Fruit fly (Drosophila melanogaster) whole organism, prepupa: ENCODE results near the gene BCAS2.

Experiments used
- CG10669 ChIP-seq: fragments of 200-800 bp; sonication (Bioruptor generic); optimal IDR thresholded peaks from 3 replicates; lab custom pipeline; 2018; ENCODE audit warnings: missing biosample characterization, mild to moderate bottlenecking, missing genetic modification characterization, moderate library complexity
- CG6792 ChIP-seq: fragments of 200-800 bp; sonication (Bioruptor generic); optimal IDR thresholded peaks from 3 replicates; lab custom pipeline; 2016; ENCODE audit warnings: missing biosample characterization, missing genetic modification characterization
- Smox ChIP-seq: fragments of 200-800 bp; sonication (Bioruptor generic); optimal IDR thresholded peaks from 3 replicates; lab custom pipeline; 2016; ENCODE audit warnings: missing biosample characterization, missing genetic modification characterization
- dsx ChIP-seq: fragments of 200-800 bp; optimal IDR thresholded peaks from 3 replicates; lab custom pipeline; 2019; ENCODE audit warnings: missing biosample characterization, mild to moderate bottlenecking, missing genetic modification characterization, moderate library complexity; ENCODE audit not compliant: poor library complexity, severe bottlenecking
- lz ChIP-seq: fragments of 200-800 bp; sonication (Bioruptor generic); optimal IDR thresholded peaks from 3 replicates; lab custom pipeline; 2016; ENCODE audit warnings: missing biosample characterization, missing genetic modification characterization

dm6 chr3R:27947682-27948245 is 25.6 kb upstream of the BCAS2 start, which contains the start of gene mfrn:
- no peak for TF ChIP-seq dsx
- TF ChIP-seq CG6792 (GFP tag; lab: Kevin White, UChicago): no peak
- no peak for TF ChIP-seq lz (GFP tag; lab: Kevin White, UChicago)
- no peak for TF ChIP-seq Smox (GFP tag; lab: Kevin White, UChicago)
- TF ChIP-seq CG10669 (GFP tag; lab: Kevin White, UChicago): no peak
